Fruit fly (Drosophila melanogaster) whole organism, wandering third instar larva: Measurements from ENCODE around the gene GlcAT-P.

ENCODE experiments used
- Abd-B ChIP-seq: fragments of >200 bp; optimal IDR thresholded peaks from 2 replicates; lab custom pipeline; 2017; ENCODE audit warnings: missing biosample characterization, missing genetic modification characterization
- Dfd ChIP-seq: fragments of >200 bp; optimal IDR thresholded peaks from 2 replicates; lab custom pipeline; 2017; ENCODE audit warnings: missing biosample characterization, missing genetic modification characterization
- Myc ChIP-seq: fragments of >200 bp; optimal IDR thresholded peaks from 2 replicates; lab custom pipeline; 2017
- Rel ChIP-seq, 2 experiments: fragments of 200-800 bp; sonication (Bioruptor generic) in 1 of 2; optimal IDR thresholded peaks; 2 replicates in 1 of 2; 3 replicates in 1 of 2; lab custom pipeline; 2016 to 2019; ENCODE audit warnings: mild to moderate bottlenecking in 2 of 2, missing biosample characterization in 2 of 2, missing genetic modification characterization in 2 of 2, moderate library complexity in 1 of 2
- br ChIP-seq: fragments of 200-800 bp; sonication (Bioruptor generic); optimal IDR thresholded peaks from 2 replicates; lab custom pipeline; 2016; ENCODE audit warnings: missing biosample characterization, missing genetic modification characterization
- dmrt93B ChIP-seq: fragments of 200-800 bp; sonication (Bioruptor generic); optimal IDR thresholded peaks from 2 replicates; lab custom pipeline; 2018; ENCODE audit warnings: missing biosample characterization, mild to moderate bottlenecking, missing genetic modification characterization
- foxo ChIP-seq, 2 experiments: fragments of 200-800 bp; sonication (Bioruptor generic); optimal IDR thresholded peaks; 2 replicates in 1 of 2; 3 replicates in 1 of 2; lab custom pipeline; 2016 to 2017; ENCODE audit warnings: missing biosample characterization in 2 of 2, missing genetic modification characterization in 2 of 2
- sage ChIP-seq: fragments of 200-800 bp; sonication (Bioruptor generic); optimal IDR thresholded peaks from 2 replicates; lab custom pipeline; 2016; ENCODE audit warnings: missing biosample characterization, mild to moderate bottlenecking, missing genetic modification characterization
- tai ChIP-seq: sonication (Bioruptor generic); optimal IDR thresholded peaks from 2 replicates; lab custom pipeline; 2016; ENCODE audit warnings: missing biosample characterization, missing genetic modification characterization

DNA sequence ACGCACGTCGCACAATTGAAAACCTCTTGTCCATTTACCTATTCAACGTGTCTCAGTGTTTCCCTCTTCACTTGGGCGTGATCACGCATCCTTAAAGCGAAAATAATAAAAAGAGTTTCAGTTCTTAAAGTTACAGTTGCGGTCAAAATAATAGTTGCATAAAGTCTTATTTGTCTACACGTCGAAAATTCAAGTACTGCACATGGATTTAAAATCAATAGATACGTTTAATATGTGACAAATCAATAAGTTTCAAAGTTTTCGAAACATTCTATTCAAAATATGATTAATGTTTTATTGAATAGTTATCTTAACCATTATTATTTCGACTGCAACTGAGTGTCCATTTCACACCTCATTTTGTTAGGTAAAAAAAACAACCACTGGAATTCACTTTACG, 18.9 kb upstream of the GlcAT-P start:
- TF ChIP-seq tai, result no peak
- no peak for TF ChIP-seq Abd-B (GFP tag; lab: Kevin White, UChicago)
- TF ChIP-seq Myc (lab: Kevin White, UChicago), result no peak
- no peak for TF ChIP-seq foxo (GFP tag; optimal IDR thresholded peaks at IDR 0.05; lab: Kevin White, UChicago)
- no peak for TF ChIP-seq dmrt93B (GFP tag; lab: Kevin White, UChicago)
- TF ChIP-seq Rel (GFP tag; optimal IDR thresholded peaks at IDR 0.05; lab: Kevin White, UChicago), result no peak
- TF ChIP-seq Rel (tag; optimal IDR thresholded peaks at IDR 0.05; lab: Kevin White, UChicago), result no peak
- TF ChIP-seq br (GFP tag; lab: Kevin White, UChicago), result no peak
- no peak for TF ChIP-seq Dfd
- no peak for TF ChIP-seq sage (GFP tag; lab: Kevin White, UChicago)
